Worm (Caenorhabditis elegans) whole organism, young adult: Measurements from ENCODE around the gene srr-8.

Experiments
- B0035.1 ChIP-seq: sonication (generic microtip); optimal IDR thresholded peaks from 2 replicates; lab custom pipeline; 2016; ENCODE audit warnings: missing genetic modification characterization, mild to moderate bottlenecking, missing compliant biosample characterization, missing genotype, missing genetic modification reagents
- C06A6.2 ChIP-seq: fragments of 200-800 bp; sonication (Bioruptor generic); conservative IDR thresholded peaks from 2 replicates; pipeline ENCODE4 v1.3.6; 2022; ENCODE audit warnings: missing genetic modification characterization, missing compliant biosample characterization
- F33H1.4 ChIP-seq: fragments of 200-800 bp; sonication (Bioruptor generic); IDR thresholded peaks from 2 replicates; pipeline ENCODE4 v1.3.6; 2022; ENCODE audit warnings: missing genetic modification reagents, missing genetic modification characterization, missing compliant biosample characterization
- F37B4.10 ChIP-seq: fragments of 200-800 bp; sonication (Bioruptor generic); IDR thresholded peaks from 2 replicates; pipeline ENCODE4 v1.3.6; 2022; ENCODE audit warnings: missing genetic modification characterization, missing compliant biosample characterization
- K12H6.12 ChIP-seq: fragments of 200-800 bp; sonication (Bioruptor generic); optimal IDR thresholded peaks from 2 replicates; lab custom pipeline; 2018; ENCODE audit warnings: mild to moderate bottlenecking, missing genetic modification characterization, missing compliant biosample characterization
- akir-1 ChIP-seq: fragments of 200-800 bp; sonication (Bioruptor generic); optimal IDR thresholded peaks from 2 replicates; lab custom pipeline; 2018; ENCODE audit warnings: mild to moderate bottlenecking, missing genetic modification characterization, moderate library complexity, missing compliant biosample characterization
- atf-7 ChIP-seq: sonication (generic microtip); optimal IDR thresholded peaks from 2 replicates; lab custom pipeline; 2017; ENCODE audit warnings: mild to moderate bottlenecking, missing genetic modification characterization, missing compliant biosample characterization
- attf-3 ChIP-seq: fragments of 200-800 bp; sonication (Bioruptor generic); conservative IDR thresholded peaks from 2 replicates; pipeline ENCODE4 v1.3.6; 2022; ENCODE audit warnings: missing genetic modification reagents, missing genetic modification characterization, missing compliant biosample characterization
- attf-5 ChIP-seq: fragments of 200-800 bp; sonication (Bioruptor generic); optimal IDR thresholded peaks from 2 replicates; lab custom pipeline; 2018; ENCODE audit warnings: mild to moderate bottlenecking, missing genetic modification characterization, missing compliant biosample characterization
- bed-2 ChIP-seq: fragments of 200-800 bp; sonication (Bioruptor generic); IDR thresholded peaks from 2 replicates; pipeline ENCODE4 v1.3.6; 2022; ENCODE audit warnings: missing genetic modification reagents, missing genetic modification characterization, missing compliant biosample characterization
- ccch-3 ChIP-seq: fragments of 200-800 bp; sonication (Bioruptor generic); optimal IDR thresholded peaks from 2 replicates; lab custom pipeline; 2018; ENCODE audit warnings: mild to moderate bottlenecking, missing genetic modification characterization, missing compliant biosample characterization
- cebp-1 ChIP-seq, 2 experiments: fragments of 200-800 bp in 1 of 2; sonication (Bioruptor generic) in 1 of 2; sonication (generic microtip) in 1 of 2; IDR thresholded peaks in 1 of 2; optimal IDR thresholded peaks in 1 of 2; 2 replicates each; pipeline versions ENCODE4 v1.3.6 to Lab custom; 2017 to 2022; ENCODE audit warnings: missing compliant biosample characterization in 2 of 2, missing genetic modification characterization in 2 of 2, mild to moderate bottlenecking in 1 of 2, missing genetic modification reagents in 1 of 2, moderate library complexity in 1 of 2
- ceh-27 ChIP-seq: fragments of 200-800 bp; sonication (Bioruptor generic); optimal IDR thresholded peaks from 2 replicates; lab custom pipeline; 2018; ENCODE audit warnings: mild to moderate bottlenecking, missing genetic modification characterization, moderate library complexity, missing compliant biosample characterization
- ceh-79 ChIP-seq: sonication (generic microtip); optimal IDR thresholded peaks from 2 replicates; lab custom pipeline; 2017; ENCODE audit warnings: mild to moderate bottlenecking, missing genetic modification characterization, missing compliant biosample characterization
- die-1 ChIP-seq: sonication (generic microtip); optimal IDR thresholded peaks from 2 replicates; lab custom pipeline; 2016; ENCODE audit warnings: missing genotype, mild to moderate bottlenecking, missing genetic modification characterization, missing compliant biosample characterization
- egl-18 ChIP-seq: fragments of 200-800 bp; sonication (Bioruptor generic); IDR thresholded peaks from 2 replicates; pipeline ENCODE4 v1.3.6; 2022; ENCODE audit warnings: missing genetic modification reagents, missing genetic modification characterization, missing compliant biosample characterization
- hmg-20 ChIP-seq: fragments of 200-800 bp; sonication (Bioruptor generic); IDR thresholded peaks from 2 replicates; pipeline ENCODE4 v1.3.6; 2022; ENCODE audit warnings: missing genetic modification reagents, missing genetic modification characterization, missing compliant biosample characterization
- hrde-1 ChIP-seq: sonication (generic microtip); optimal IDR thresholded peaks from 2 replicates; lab custom pipeline; 2016; ENCODE audit warnings: missing genetic modification characterization, mild to moderate bottlenecking, missing compliant biosample characterization, moderate library complexity, missing genotype, missing genetic modification reagents, borderline replicate concordance
- lin-40 ChIP-seq: sonication (generic microtip); optimal IDR thresholded peaks from 2 replicates; lab custom pipeline; 2016; ENCODE audit warnings: missing genetic modification characterization, mild to moderate bottlenecking, missing compliant biosample characterization, missing genotype, missing genetic modification reagents
- madf-3 ChIP-seq: fragments of 200-800 bp; sonication (Bioruptor generic); IDR thresholded peaks from 2 replicates; pipeline ENCODE4 v1.3.6; 2022; ENCODE audit warnings: missing genetic modification reagents, missing genetic modification characterization, missing compliant biosample characterization
- mel-28 ChIP-seq: sonication (generic microtip); optimal IDR thresholded peaks from 2 replicates; lab custom pipeline; 2016; ENCODE audit warnings: borderline replicate concordance, mild to moderate bottlenecking, missing genetic modification characterization, missing compliant biosample characterization
- nfya-1 ChIP-seq: sonication (generic microtip); optimal IDR thresholded peaks from 2 replicates; lab custom pipeline; 2017; ENCODE audit warnings: antibody characterized with exemption, missing compliant biosample characterization, missing genetic modification characterization, borderline replicate concordance; ENCODE audit not compliant: insufficient read depth
- nhr-120 ChIP-seq: fragments of 200-800 bp; sonication (Bioruptor generic); IDR thresholded peaks from 2 replicates; pipeline ENCODE4 v1.3.6; 2022; ENCODE audit warnings: missing genetic modification characterization, missing compliant biosample characterization
- nhr-179 ChIP-seq: sonication (generic microtip); optimal IDR thresholded peaks from 2 replicates; lab custom pipeline; 2016; ENCODE audit warnings: mild to moderate bottlenecking, missing genetic modification characterization, missing compliant biosample characterization
- nhr-80 ChIP-seq: sonication (generic microtip); optimal IDR thresholded peaks from 2 replicates; lab custom pipeline; 2016; ENCODE audit warnings: missing genetic modification characterization, missing compliant biosample characterization
- nhr-90 ChIP-seq: sonication (generic microtip); optimal IDR thresholded peaks from 2 replicates; lab custom pipeline; 2016; ENCODE audit warnings: missing genotype, mild to moderate bottlenecking, missing genetic modification characterization, missing compliant biosample characterization
- pbrm-1 ChIP-seq: fragments of 200-800 bp; sonication (Bioruptor generic); IDR thresholded peaks from 2 replicates; pipeline ENCODE4 v1.3.6; 2022; ENCODE audit warnings: missing genetic modification reagents, missing genetic modification characterization, missing compliant biosample characterization
- rpc-1 ChIP-seq, 2 experiments: fragments of 150-350 bp in 1 of 2; sonication (generic microtip) in 1 of 2; optimal IDR thresholded peaks; 2 replicates each; lab custom pipeline; 2014 to 2018; ENCODE audit warnings: missing biosample characterization in 1 of 2, missing genetic modification characterization in 1 of 2, missing genetic modification reagents in 1 of 2, missing genotype in 1 of 2
- sdz-38 ChIP-seq: sonication (generic microtip); optimal IDR thresholded peaks from 2 replicates; lab custom pipeline; 2016; ENCODE audit warnings: missing genotype, missing genetic modification characterization, missing compliant biosample characterization
- tbp1 ChIP-seq: fragments of 200-800 bp; sonication (Bioruptor generic); optimal IDR thresholded peaks from 2 replicates; lab custom pipeline; 2018; ENCODE audit warnings: mild to moderate bottlenecking, missing genetic modification characterization, missing compliant biosample characterization
- ztf-18 ChIP-seq: sonication (generic microtip); optimal IDR thresholded peaks from 2 replicates; lab custom pipeline; 2016; ENCODE audit warnings: missing genotype, mild to moderate bottlenecking, missing genetic modification characterization, missing compliant biosample characterization
- ztf-22 ChIP-seq: fragments of 200-800 bp; sonication (Bioruptor generic); optimal IDR thresholded peaks from 2 replicates; lab custom pipeline; 2018; ENCODE audit warnings: mild to moderate bottlenecking, missing genetic modification characterization, moderate library complexity, missing compliant biosample characterization
- ztf-3 ChIP-seq: fragments of 200-800 bp; sonication (Bioruptor generic); optimal IDR thresholded peaks from 2 replicates; lab custom pipeline; 2018; ENCODE audit warnings: mild to moderate bottlenecking, missing genetic modification characterization, missing compliant biosample characterization

Gene srr-8

DNA sequence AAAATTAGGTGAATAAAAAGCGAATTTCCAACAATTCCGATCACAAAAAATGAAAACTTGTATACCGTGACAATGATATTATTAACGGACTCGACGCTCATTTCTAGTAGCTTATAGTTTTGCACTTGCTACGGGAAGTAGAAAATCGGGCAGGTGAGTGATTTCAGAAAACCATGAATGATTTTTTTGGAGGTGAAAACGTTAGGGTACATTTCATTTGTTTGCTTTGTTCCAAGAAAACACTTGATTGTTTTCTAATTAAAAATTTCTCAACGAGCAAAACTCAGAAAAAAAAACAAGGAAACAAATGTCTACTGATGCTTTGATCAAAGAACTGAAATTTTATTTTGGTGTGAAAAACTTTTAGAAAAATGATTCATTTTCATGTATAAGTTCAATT, 20.6 kb upstream of the srr-8 start, which contains the start of gene srsx-12 (continued):
- no peak for TF ChIP-seq hrde-1

DNA sequence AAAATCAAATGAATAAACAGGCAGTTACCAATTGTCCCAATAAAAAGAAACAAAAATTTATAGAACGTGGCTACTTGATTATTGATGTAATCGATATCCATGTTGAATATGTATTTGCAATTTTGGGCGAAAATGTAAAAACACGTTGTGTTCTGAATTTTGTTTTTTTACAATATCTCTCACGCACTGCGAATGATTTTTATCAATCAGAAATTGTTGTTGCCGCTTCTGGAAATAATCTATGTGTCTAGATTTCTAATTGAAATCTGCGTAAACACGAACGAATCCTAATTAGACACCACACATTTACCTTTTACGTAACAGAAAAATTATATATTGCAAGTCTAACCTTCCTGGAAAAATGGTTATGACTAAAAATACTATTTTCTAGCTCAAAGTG, 18.4 kb upstream of the srr-8 start, which contains the start of gene srsx-13:
TSS of gene srsx-13 (minus strand) at position 101 of the 400 bp plus-strand sequence.
- TF ChIP-seq atf-7 (no peak), ceh-27 (GFP tag; lab: Kevin White, UChicago) (no peak), ztf-22 (GFP tag; lab: Kevin White, UChicago) (no peak), attf-5 (GFP tag; lab: Kevin White, UChicago) (no peak), pbrm-1 (GFP tag; lab: Robert Waterston, UW) (no peak), C06A6.2 (GFP tag; lab: Robert Waterston, UW) (no peak), lin-40 (tag; lab: Kevin White, UChicago) (no peak), K12H6.12 (tag; lab: Kevin White, UChicago) (no peak), mel-28 (tag; lab: Kevin White, UChicago) (no peak), ccch-3 (GFP tag; lab: Kevin White, UChicago) (no peak), ztf-18 (no peak), nhr-90 (tag; lab: Kevin White, UChicago) (no peak), bed-2 (GFP tag; lab: Robert Waterston, UW) (no peak), nfya-1 (tag; lab: Kevin White, UChicago) (no peak), ztf-3 (GFP tag; lab: Kevin White, UChicago) (no peak)

DNA sequence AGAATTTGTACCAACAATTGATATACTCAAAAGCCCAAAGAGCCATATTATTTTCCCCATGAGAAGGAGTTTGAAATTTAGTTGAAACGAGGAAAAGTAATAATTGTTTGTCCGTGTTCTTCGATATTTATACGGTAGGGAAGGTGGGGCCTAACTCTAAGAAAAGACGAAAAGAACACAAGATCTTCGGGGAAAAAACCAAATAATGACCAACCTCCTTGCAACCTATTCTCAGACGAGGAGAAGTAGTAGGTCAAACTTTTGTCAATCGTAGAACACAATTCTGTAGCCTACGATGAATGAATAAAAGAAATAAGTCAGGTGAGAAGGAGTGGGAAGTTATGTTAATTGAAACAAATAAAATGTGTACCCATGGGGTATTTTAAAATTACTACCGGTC, 14.4 kb upstream of the srr-8 start, which contains the start of gene ncx-8:
TSS of gene ncx-8 (minus strand) at position 101 of the 400 bp plus-strand sequence.
- TF ChIP-seq nhr-179 (tag; lab: Kevin White, UChicago) (no peak), F33H1.4 (GFP tag; lab: Robert Waterston, UW) (no peak), die-1 (tag; lab: Kevin White, UChicago) (no peak), hmg-20 (no peak), lin-40 (tag; lab: Kevin White, UChicago) (no peak), F37B4.10 (GFP tag; lab: Robert Waterston, UW) (no peak), ceh-79 (tag; lab: Kevin White, UChicago) (no peak), nhr-80 (tag; lab: Kevin White, UChicago) (no peak), rpc-1 (optimal IDR thresholded peaks at IDR 0.05; lab: Kevin White, UChicago) (no peak), rpc-1 (tag; optimal IDR thresholded peaks at IDR 0.05; lab: Kevin White, UChicago) (no peak), madf-3 (GFP tag; lab: Robert Waterston, UW) (no peak), B0035.1 (no peak)

DNA sequence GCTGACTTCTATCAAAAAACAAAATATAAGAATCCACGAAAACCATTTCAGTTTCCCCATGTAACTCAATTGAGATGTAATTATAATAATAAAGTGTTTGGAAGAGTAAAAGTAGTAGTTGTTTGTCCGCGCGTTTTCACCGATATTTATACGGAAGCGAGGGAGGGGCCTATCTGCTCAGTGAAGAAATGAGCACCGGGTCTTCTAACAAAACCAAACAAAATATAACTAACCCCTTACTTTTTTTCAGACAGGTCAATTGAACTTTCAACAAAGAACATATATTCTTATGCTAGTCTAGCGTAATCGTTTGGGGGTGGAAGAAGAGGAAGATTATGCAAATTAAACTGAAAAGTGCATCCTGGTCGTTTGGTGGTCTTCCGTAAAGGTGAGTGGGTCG, 6.3 kb upstream of the srr-8 start, which contains the start of gene ncx-9:
TSS of gene ncx-9 (minus strand) at position 101 of the 400 bp plus-strand sequence.
- TF ChIP-seq egl-18 (GFP tag; lab: Robert Waterston, UW) (no peak), sdz-38 (tag; lab: Kevin White, UChicago) (no peak), cebp-1 (GFP tag; IDR thresholded peaks at IDR 0.05; lab: Robert Waterston, UW) (no peak), cebp-1 (tag; optimal IDR thresholded peaks at IDR 0.05; lab: Kevin White, UChicago) (no peak), tbp1 (GFP tag; lab: Kevin White, UChicago) (no peak), akir-1 (GFP tag; lab: Kevin White, UChicago) (no peak)

DNA sequence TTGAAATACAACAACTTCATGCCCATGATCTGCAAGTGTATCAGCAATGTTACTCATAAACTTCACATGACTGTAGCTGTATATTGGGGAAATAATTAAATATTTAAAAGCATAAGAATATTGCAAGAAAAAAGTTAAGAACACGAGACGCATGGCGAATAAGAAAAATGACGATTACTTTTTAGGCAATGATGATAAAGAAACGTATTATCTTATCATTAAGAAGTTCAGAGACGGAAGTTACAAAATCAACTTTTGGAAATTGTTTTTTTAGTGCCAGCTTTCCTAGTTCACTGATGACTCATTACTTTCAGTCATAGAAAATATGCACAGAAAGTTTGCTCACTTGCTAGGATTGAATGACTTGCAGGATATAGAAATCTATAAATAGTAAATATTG, 1.1 kb upstream of the srr-8 start, which contains the start of gene ugt-7:
TSS of gene ugt-7 (minus strand) at position 161 of the 400 bp plus-strand sequence.
- TF ChIP-seq attf-3 (GFP tag; lab: Robert Waterston, UW): no peak
- TF ChIP-seq nhr-120 (GFP tag; lab: Robert Waterston, UW): no peak
- TF ChIP-seq nhr-80 (tag; lab: Kevin White, UChicago): peak; percentile 31
- TF ChIP-seq bed-2 (GFP tag; lab: Robert Waterston, UW): no peak
